Fruit fly (Drosophila melanogaster) whole organism, prepupa: ENCODE results near the gene jhamt.

Experiments used
- CG10631 ChIP-seq: fragments of 200-800 bp; sonication (Bioruptor generic); optimal IDR thresholded peaks from 2 replicates; lab custom pipeline; 2016; ENCODE audit warnings: missing biosample characterization, missing genetic modification characterization
- CG15336 ChIP-seq: fragments of 200-800 bp; sonication (Bioruptor generic); IDR thresholded peaks from 2 replicates; pipeline ENCODE4 v1.3.6; 2022; ENCODE audit warnings: missing biosample characterization, missing genetic modification characterization
- CG3032 ChIP-seq: fragments of 200-800 bp; optimal IDR thresholded peaks from 2 replicates; lab custom pipeline; 2019; ENCODE audit warnings: missing biosample characterization, mild to moderate bottlenecking, missing genetic modification characterization, moderate library complexity
- CG31627 ChIP-seq: fragments of 200-800 bp; sonication (Bioruptor generic); optimal IDR thresholded peaks from 3 replicates; lab custom pipeline; 2016; ENCODE audit warnings: missing biosample characterization, missing genetic modification characterization
- CG3919 ChIP-seq: fragments of 200-800 bp; sonication (Bioruptor generic); optimal IDR thresholded peaks from 3 replicates; lab custom pipeline; 2016; ENCODE audit warnings: missing biosample characterization, missing genetic modification characterization
- CG6163 ChIP-seq: fragments of 200-800 bp; sonication (Bioruptor generic); IDR thresholded peaks from 3 replicates; pipeline ENCODE4 v1.3.6; 2022; ENCODE audit warnings: missing biosample characterization, missing genetic modification characterization
- CG7368 ChIP-seq: fragments of 200-800 bp; sonication (Bioruptor generic); optimal IDR thresholded peaks from 3 replicates; lab custom pipeline; 2016; ENCODE audit warnings: missing biosample characterization, missing genetic modification characterization
- CG8319 ChIP-seq: fragments of 200-800 bp; sonication (Bioruptor generic); optimal IDR thresholded peaks from 3 replicates; lab custom pipeline; 2016; ENCODE audit warnings: missing biosample characterization, missing genetic modification characterization
- Eip75B ChIP-seq: fragments of 200-800 bp; sonication (Bioruptor generic); optimal IDR thresholded peaks from 3 replicates; lab custom pipeline; 2016; ENCODE audit warnings: missing biosample characterization, missing genetic modification characterization
- Ets96B ChIP-seq: fragments of 200-800 bp; optimal IDR thresholded peaks from 2 replicates; lab custom pipeline; 2019; ENCODE audit warnings: missing biosample characterization, mild to moderate bottlenecking, missing genetic modification characterization, moderate library complexity
- OdsH ChIP-seq: fragments of 200-800 bp; sonication (Bioruptor generic); optimal IDR thresholded peaks from 3 replicates; lab custom pipeline; 2016; ENCODE audit warnings: missing biosample characterization, missing genetic modification characterization
- dac ChIP-seq: fragments of 200-800 bp; sonication (Bioruptor generic); optimal IDR thresholded peaks from 2 replicates; lab custom pipeline; 2017; ENCODE audit warnings: missing biosample characterization, mild to moderate bottlenecking, missing genetic modification characterization
- eg ChIP-seq: fragments of 200-800 bp; sonication (Bioruptor generic); IDR thresholded peaks from 3 replicates; pipeline ENCODE4 v1.3.6; 2022; ENCODE audit warnings: missing biosample characterization, missing genetic modification characterization
- vri ChIP-seq: fragments of 200-800 bp; sonication (Bioruptor generic); optimal IDR thresholded peaks from 3 replicates; lab custom pipeline; 2016; ENCODE audit warnings: missing biosample characterization, mild to moderate bottlenecking, missing genetic modification characterization

DNA sequence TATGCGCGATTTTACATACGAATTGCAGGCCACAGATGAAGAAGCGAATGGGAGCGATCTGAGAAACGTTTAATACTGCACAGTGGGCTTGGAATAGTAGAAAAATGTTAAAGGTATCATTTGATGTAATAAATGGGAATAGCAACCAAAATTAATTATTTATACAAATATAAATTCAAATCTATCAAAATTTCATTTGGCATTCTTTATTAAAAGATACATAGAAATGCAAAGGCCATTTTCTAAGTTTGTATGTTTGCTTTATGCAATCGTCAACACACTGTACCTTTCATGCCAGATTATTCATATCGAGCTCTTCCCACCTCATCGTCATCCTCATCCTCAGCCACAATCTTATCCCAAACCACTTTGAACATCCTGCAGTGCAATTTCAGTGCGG is 40.8 kb downstream of the jhamt start:
- TF ChIP-seq CG3032 (tag; lab: Kevin White, UChicago) = peak; percentile 60
- TF ChIP-seq vri (GFP tag; lab: Kevin White, UChicago) = peak; percentile 33
- peak; percentile 73 for TF ChIP-seq Ets96B (tag; lab: Kevin White, UChicago)
- TF ChIP-seq CG31627 (GFP tag; lab: Kevin White, UChicago) = peak; percentile 47
- peak; percentile 27; the same call in 1 of the 2 replicates for TF ChIP-seq CG15336 (GFP tag; lab: Robert Waterston, UW)
- no peak for TF ChIP-seq CG7368 (GFP tag; lab: Kevin White, UChicago)
- TF ChIP-seq CG6163 (GFP tag; lab: Robert Waterston, UW) = 0 out of 3 replicates have a peak, but pooled peaks have one; percentile 28
- peak; percentile 58 for TF ChIP-seq Eip75B (GFP tag; lab: Kevin White, UChicago)
- TF ChIP-seq OdsH (GFP tag; lab: Kevin White, UChicago) = peak; percentile 69
- TF ChIP-seq dac (GFP tag; lab: Kevin White, UChicago) = peak; percentile 6
- peak; percentile 62 for TF ChIP-seq CG3919 (GFP tag; lab: Kevin White, UChicago)
- TF ChIP-seq eg = no peak
- TF ChIP-seq CG10631 (GFP tag; lab: Kevin White, UChicago) = peak; percentile 53
- no peak for TF ChIP-seq CG8319 (GFP tag; lab: Kevin White, UChicago)
